Fruit fly (Drosophila melanogaster): ENCODE data around the gene Usp12-46.

dm6 chr3R:22769567-22769966 is 18.9 kb downstream of the Usp12-46 start, which contains the start of gene CG43092:
- no peak for TF ChIP-seq CG32121 (GFP tag; IDR thresholded peaks at IDR 0.05)
- no peak for TF ChIP-seq CG14655 (GFP tag; optimal IDR thresholded peaks at IDR 0.05)
- no peak for TF ChIP-seq CG34367 (tag; optimal IDR thresholded peaks at IDR 0.05)
- no peak for TF ChIP-seq rn (GFP tag; IDR thresholded peaks at IDR 0.05)
- no peak for TF ChIP-seq fd96Ca (GFP tag; IDR thresholded peaks at IDR 0.05)
- no peak for TF ChIP-seq CG4496 (GFP tag; IDR thresholded peaks at IDR 0.05)
- no peak for TF ChIP-seq CG15710 (tag; optimal IDR thresholded peaks at IDR 0.05)
- no peak for TF ChIP-seq Pif1B (GFP tag; optimal IDR thresholded peaks at IDR 0.05)
- TF ChIP-seq Snoo (tag; optimal IDR thresholded peaks at IDR 0.05): no peak
- TF ChIP-seq EcR (GFP tag; optimal IDR thresholded peaks at IDR 0.05): no peak
- TF ChIP-seq Ets98B (GFP tag; IDR thresholded peaks at IDR 0.05): no peak
- TF ChIP-seq CG13204 (GFP tag; optimal IDR thresholded peaks at IDR 0.05): no peak

All from whole organism, pupa.